Worm (Caenorhabditis elegans) whole organism, L2 larva: Measurements from ENCODE around the gene srh-140.
A peak's percentile ranks its signal among the peaks of the same experiment; 100 is the strongest.

Experiments
- F13H6.1 ChIP-seq: sonication (generic microtip); optimal IDR thresholded peaks from 2 replicates; lab custom pipeline; 2016; ENCODE audit warnings: missing genetic modification characterization, missing compliant biosample characterization
- R02D3.7 ChIP-seq: fragments of 150-350 bp; optimal IDR thresholded peaks from 2 replicates; lab custom pipeline; 2014; ENCODE audit warnings: missing biosample characterization, missing genetic modification characterization
- Y55F3AM.14 ChIP-seq: fragments of 200-800 bp; sonication (Bioruptor generic); optimal IDR thresholded peaks from 2 replicates; lab custom pipeline; 2018; ENCODE audit warnings: mild to moderate bottlenecking, missing genetic modification characterization, missing compliant biosample characterization
- alr-1 ChIP-seq: fragments of 150-350 bp; optimal IDR thresholded peaks from 2 replicates; lab custom pipeline; 2014; ENCODE audit warnings: missing biosample characterization, missing genetic modification characterization
- blmp-1 ChIP-seq: sonication (generic microtip); optimal IDR thresholded peaks from 2 replicates; lab custom pipeline; 2017; ENCODE audit warnings: missing genetic modification characterization, mild to moderate bottlenecking, missing compliant biosample characterization, antibody characterized with exemption, moderate library complexity; ENCODE audit not compliant: insufficient read depth
- ceh-16 ChIP-seq: fragments of 150-350 bp; optimal IDR thresholded peaks from 2 replicates; lab custom pipeline; 2014; ENCODE audit warnings: missing biosample characterization, missing genetic modification characterization
- ceh-82 ChIP-seq: fragments of 150-350 bp; optimal IDR thresholded peaks from 2 replicates; lab custom pipeline; 2014; ENCODE audit warnings: missing biosample characterization, missing genetic modification characterization
- lin-11 ChIP-seq: fragments of 150-350 bp; sonication (generic microtip); optimal IDR thresholded peaks from 2 replicates; lab custom pipeline; 2014; ENCODE audit warnings: missing biosample characterization, missing genetic modification characterization, inconsistent platforms, mixed read lengths
- lsy-2 ChIP-seq, 2 experiments: fragments of 150-350 bp in 1 of 2; sonication (generic microtip) in 1 of 2; optimal IDR thresholded peaks; 2 replicates each; lab custom pipeline; 2014 to 2017; ENCODE audit warnings: missing biosample characterization in 2 of 2, missing genetic modification characterization in 2 of 2
- mab-5 ChIP-seq: fragments of 150-350 bp; optimal IDR thresholded peaks from 2 replicates; lab custom pipeline; 2014; ENCODE audit warnings: missing biosample characterization, missing genetic modification characterization
- mdl-1 ChIP-seq, 2 experiments: fragments of 150-350 bp in 1 of 2; sonication (generic microtip) in 1 of 2; optimal IDR thresholded peaks; 2 replicates each; lab custom pipeline; 2017; ENCODE audit warnings: missing biosample characterization in 2 of 2, missing genetic modification characterization in 2 of 2
- nhr-21 ChIP-seq: fragments of 150-350 bp; optimal IDR thresholded peaks from 2 replicates; lab custom pipeline; 2014; ENCODE audit warnings: missing biosample characterization, missing genetic modification characterization
- nhr-25 ChIP-seq: fragments of 150-350 bp; sonication (generic microtip); optimal IDR thresholded peaks from 3 replicates; lab custom pipeline; 2014; ENCODE audit warnings: missing biosample characterization, missing genetic modification characterization
- nhr-6 ChIP-seq: fragments of 150-350 bp; optimal IDR thresholded peaks from 2 replicates; lab custom pipeline; 2014; ENCODE audit warnings: missing biosample characterization, missing genetic modification characterization
- nhr-77 ChIP-seq: fragments of 150-350 bp; optimal IDR thresholded peaks from 2 replicates; lab custom pipeline; 2014; ENCODE audit warnings: missing biosample characterization, missing genetic modification characterization
- sem-4 ChIP-seq: fragments of 150-350 bp; optimal IDR thresholded peaks from 2 replicates; lab custom pipeline; 2014; ENCODE audit warnings: missing biosample characterization, missing genetic modification reagents, missing genetic modification characterization
- skn-1 ChIP-seq: sonication (generic microtip); optimal IDR thresholded peaks from 2 replicates; lab custom pipeline; 2017; ENCODE audit warnings: missing biosample characterization, missing genetic modification characterization
- sma-3 ChIP-seq: sonication (generic microtip); optimal IDR thresholded peaks from 2 replicates; lab custom pipeline; 2016; ENCODE audit warnings: missing genetic modification reagents, missing genetic modification characterization, missing compliant biosample characterization
- zag-1 ChIP-seq: fragments of 150-350 bp; optimal IDR thresholded peaks from 2 replicates; lab custom pipeline; 2014; ENCODE audit warnings: missing biosample characterization, missing genetic modification characterization
- ztf-11 ChIP-seq: sonication (generic microtip); optimal IDR thresholded peaks from 2 replicates; lab custom pipeline; 2017; ENCODE audit warnings: missing biosample characterization, missing genetic modification characterization
- ztf-4 ChIP-seq: fragments of 150-350 bp; optimal IDR thresholded peaks from 2 replicates; lab custom pipeline; 2014; ENCODE audit warnings: missing biosample characterization, missing genetic modification characterization

srh-140 gene

DNA sequence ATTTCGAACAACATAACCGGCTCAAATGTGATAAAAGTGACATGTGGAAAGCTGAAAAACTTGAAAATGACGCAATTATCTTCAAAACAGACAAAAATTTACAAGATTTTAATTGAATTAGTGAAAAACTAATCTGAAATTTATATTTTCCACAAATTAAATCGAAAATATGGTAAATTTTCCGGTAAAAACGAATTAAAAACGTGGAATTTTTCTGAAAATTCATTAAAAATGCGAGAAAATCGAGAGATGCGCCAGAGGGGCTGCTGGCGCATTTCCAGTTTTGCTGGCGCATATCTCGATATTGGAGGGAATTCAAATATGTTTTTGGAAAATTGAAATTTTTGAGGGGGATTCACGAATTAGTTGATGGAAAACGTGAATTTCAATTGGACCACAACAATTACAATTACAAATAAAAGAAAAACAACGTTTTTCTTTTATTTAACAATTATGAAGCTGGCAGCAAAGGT lies 44.2 kb downstream of the srh-140 start, which contains the start of the genes haf-3 and F57A10.2 (continued):
- peak; percentile 92 for TF ChIP-seq sma-3 (GFP tag; lab: Kevin White, UChicago)
- peak; percentile 37 for TF ChIP-seq Y55F3AM.14 (GFP tag; lab: Kevin White, UChicago)
- peak; percentile 60 for TF ChIP-seq ceh-16
- peak; percentile 90 for TF ChIP-seq mab-5 (tag; lab: Kevin White, UChicago)

DNA sequence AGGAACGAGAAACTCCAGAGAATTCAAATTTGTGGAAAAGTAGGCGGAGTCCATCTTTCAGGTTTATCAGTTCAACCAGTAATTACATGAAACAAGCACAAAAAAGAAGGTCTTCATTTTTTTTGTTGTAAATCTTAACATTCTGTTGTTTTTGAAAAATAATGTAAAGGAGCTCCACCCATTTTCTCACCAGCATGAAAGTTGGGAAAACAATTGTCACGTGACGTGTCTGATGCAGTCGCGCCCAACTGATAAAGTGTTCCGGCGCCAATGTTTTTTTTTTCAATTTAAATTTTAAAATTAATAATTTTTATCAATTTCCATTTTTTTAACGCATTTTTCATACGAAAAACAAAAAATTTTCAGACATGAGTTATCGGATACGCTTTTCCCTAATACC lies 47.1 kb downstream of the srh-140 start, which contains the start of gene F57A10.4:
F57A10.4 (plus strand) TSS at position 367 of the 400 bp plus-strand sequence.
- TF ChIP-seq skn-1 (tag; lab: Kevin White, UChicago) (no peak), mdl-1 (tag; optimal IDR thresholded peaks at IDR 0.05; lab: Kevin White, UChicago) (no peak), ceh-82 (tag; lab: Kevin White, UChicago) (no peak), nhr-25 (tag; lab: Kevin White, UChicago) (no peak), mab-5 (tag; lab: Kevin White, UChicago) (no peak), ztf-11 (no peak), nhr-21 (tag; lab: Kevin White, UChicago) (no peak), zag-1 (no peak), lin-11 (tag; lab: Kevin White, UChicago) (no peak), lsy-2 (tag; optimal IDR thresholded peaks at IDR 0.05; lab: Kevin White, UChicago) (no peak), F13H6.1 (no peak), nhr-77 (tag; lab: Kevin White, UChicago) (no peak), sma-3 (GFP tag; lab: Kevin White, UChicago) (no peak), blmp-1 (tag; lab: Kevin White, UChicago) (no peak), sem-4 (tag; lab: Kevin White, UChicago) (no peak), R02D3.7 (tag; lab: Kevin White, UChicago) (no peak)

DNA sequence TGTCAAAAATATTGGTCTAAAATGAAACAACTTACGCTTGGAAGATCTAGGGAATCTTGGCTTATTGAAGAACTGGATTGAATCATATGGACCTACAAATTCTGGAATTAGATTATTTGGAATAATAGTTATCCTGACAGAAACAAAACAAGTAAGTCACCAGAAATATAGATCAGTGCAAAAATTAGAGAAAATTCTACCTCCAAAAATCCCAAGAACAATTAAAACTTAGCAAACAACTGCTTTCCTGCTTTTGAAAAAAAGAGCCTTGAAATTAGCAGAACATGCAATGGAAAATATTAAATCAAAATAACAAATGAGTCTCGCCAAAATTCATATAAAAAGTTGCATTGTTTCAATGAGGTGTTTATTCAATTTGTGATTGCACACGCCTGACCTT lies 51.2 kb downstream of the srh-140 start, which contains the start of gene nhr-60:
nhr-60 (minus strand) TSS at position 101 of the 400 bp plus-strand sequence.
- TF ChIP-seq lsy-2 (tag; optimal IDR thresholded peaks at IDR 0.05; lab: Kevin White, UChicago) (no peak), alr-1 (tag; lab: Kevin White, UChicago) (no peak), Y55F3AM.14 (GFP tag; lab: Kevin White, UChicago) (no peak), ztf-4 (tag; lab: Kevin White, UChicago) (no peak), R02D3.7 (tag; lab: Kevin White, UChicago) (no peak), nhr-6 (tag; lab: Kevin White, UChicago) (no peak), lin-11 (tag; lab: Kevin White, UChicago) (no peak), ceh-82 (tag; lab: Kevin White, UChicago) (no peak)
